Fruit fly (Drosophila melanogaster) S2 (cell line): ENCODE measurements around the gene ATPsynG.

Experiments used
- CG8478 ChIP-seq: fragments of >200 bp; optimal IDR thresholded peaks from 2 replicates; lab custom pipeline; 2018
- CTCF ChIP-seq, 2 experiments: fragments of >200 bp; optimal IDR thresholded peaks; 2 replicates each; lab custom pipeline; 2018

DNA sequence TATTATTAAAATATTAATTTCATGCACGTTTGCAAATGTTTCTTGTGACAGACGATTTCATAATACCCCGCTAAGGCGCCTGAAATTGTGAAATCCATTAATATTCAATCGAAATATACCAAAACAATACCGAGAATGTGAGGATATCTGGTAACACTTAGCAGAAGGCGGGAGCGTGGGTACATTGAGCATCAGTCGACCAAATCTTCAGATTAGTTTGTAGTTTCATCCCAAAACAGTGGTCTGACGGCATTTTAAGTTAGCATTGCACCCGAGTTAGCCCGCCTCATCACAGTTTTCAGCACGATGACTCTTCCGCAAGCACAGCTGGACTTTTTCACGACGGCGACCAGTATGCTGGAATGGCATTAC lies 28.5 kb upstream of the ATPsynG start, which contains the start of gene Nup154:
- TF ChIP-seq CG8478 (no peak), CTCF (optimal IDR thresholded peaks at IDR 0.05; lab: Kevin White, UChicago) (no peak)
